Fruit fly (Drosophila melanogaster): Measurements from ENCODE around the gene dlg1.

dm6 chrX:11422071-11422470, 52.6 kb downstream of the dlg1 start:
- TF ChIP-seq CTCF (optimal IDR thresholded peaks at IDR 0.05) (no peak), CG8478 (optimal IDR thresholded peaks at IDR 0.05) (no peak)

All from S2 (cell line).